Worm (Caenorhabditis elegans): Measurements from ENCODE around the gene dhs-6.
A peak's percentile ranks its signal among the peaks of the same experiment; 100 is the strongest.

Gene dhs-6

DNA sequence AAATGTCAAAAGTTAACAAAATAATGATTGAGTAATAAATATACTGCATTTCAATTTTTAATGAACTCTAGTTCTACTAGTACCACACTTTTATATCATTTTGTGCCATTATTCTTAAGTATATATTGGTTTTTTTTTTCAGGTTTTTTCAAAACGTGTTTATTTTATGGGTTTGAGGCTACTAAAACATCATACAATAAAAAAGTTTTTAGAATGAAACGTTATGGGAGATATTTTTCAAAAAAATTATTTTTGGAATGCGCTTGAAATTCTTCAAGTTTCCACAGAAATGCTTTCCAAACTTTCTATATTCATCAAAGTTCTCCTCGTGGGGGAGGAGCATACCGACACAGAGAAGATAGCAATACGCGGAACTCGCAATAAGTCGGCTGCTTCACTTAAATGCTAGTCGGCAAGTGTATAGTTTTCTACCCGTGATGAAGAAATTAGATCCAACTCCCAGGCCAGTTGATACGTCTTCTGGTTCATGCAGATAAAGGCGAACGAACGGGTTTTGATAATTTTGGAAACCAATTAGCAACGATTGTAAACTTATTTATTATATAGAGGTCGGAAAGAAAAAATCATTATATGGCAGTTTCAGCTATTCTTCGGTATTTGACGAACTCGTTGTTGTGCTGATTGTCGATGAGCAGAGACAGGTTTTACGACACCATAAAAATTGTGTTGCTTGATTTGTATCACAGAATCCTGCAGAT is 19.6 kb downstream of the dhs-6 start, which contains the start of gene C17G10.10:
C17G10.10 (minus strand) TSS at position 51 of the 719 bp plus-strand sequence.
- TF ChIP-seq snpc-4 (GFP tag; optimal IDR thresholded peaks at IDR 0.05) (peak; percentile 97), snpc-4 (tag; optimal IDR thresholded peaks at IDR 0.05) (peak; percentile 98 to 99 (median 98)), nhr-90 (tag; optimal IDR thresholded peaks at IDR 0.05) (no peak), bed-2 (GFP tag; IDR thresholded peaks at IDR 0.05) (no peak), nfyb-1 (GFP tag; IDR thresholded peaks at IDR 0.05) (peak; percentile 89), let-526 (GFP tag; IDR thresholded peaks at IDR 0.05) (no peak), aptf-2 (GFP tag; conservative IDR thresholded peaks at IDR 0.05) (no peak), mxl-1 (tag; optimal IDR thresholded peaks at IDR 0.05) (no peak), C06A6.2 (GFP tag; conservative IDR thresholded peaks at IDR 0.05) (no peak), hlh-26 (GFP tag; conservative IDR thresholded peaks at IDR 0.05) (no peak), mes-4 (tag; optimal IDR thresholded peaks at IDR 0.05) (no peak), snpc-3.4 (tag; optimal IDR thresholded peaks at IDR 0.05) (peak; percentile 97), ztf-26 (tag; optimal IDR thresholded peaks at IDR 0.05) (peak; percentile 21), Y53F4B.3 (GFP tag; IDR thresholded peaks at IDR 0.05) (no peak), Y56A3A.18 (GFP tag; IDR thresholded peaks at IDR 0.05) (no peak), F22D6.2 (tag; optimal IDR thresholded peaks at IDR 0.05) (peak; percentile 19), mel-28 (tag; optimal IDR thresholded peaks at IDR 0.05; ENCODE audit: borderline replicate concordance) (no peak), attf-6 (GFP tag; IDR thresholded peaks at IDR 0.05) (peak; percentile 89), ztf-28 (GFP tag; IDR thresholded peaks at IDR 0.05) (no peak), nhr-80 (tag; optimal IDR thresholded peaks at IDR 0.05) (peak; percentile 59), hmg-20 (GFP tag; IDR thresholded peaks at IDR 0.05) (0 out of 2 replicates have a peak, but pooled peaks have one; percentile 11), ceh-100 (GFP tag; IDR thresholded peaks at IDR 0.05) (peak; percentile 75), aptf-3 (GFP tag; IDR thresholded peaks at IDR 0.05) (no peak), lag-1 (GFP tag; IDR thresholded peaks at IDR 0.05) (no peak), egrh-3 (GFP tag; IDR thresholded peaks at IDR 0.05) (0 out of 2 replicates have a peak, but pooled peaks have one; percentile 8), lin-26 (GFP tag; IDR thresholded peaks at IDR 0.05) (no peak), ztf-3 (GFP tag; optimal IDR thresholded peaks at IDR 0.05) (no peak), tlf-1 (GFP tag; optimal IDR thresholded peaks at IDR 0.05) (peak; percentile 34), lin-40 (tag; optimal IDR thresholded peaks at IDR 0.05) (peak; percentile 75), F10E7.11 (tag; optimal IDR thresholded peaks at IDR 0.05) (no peak), nhr-120 (GFP tag; IDR thresholded peaks at IDR 0.05) (no peak), him-1 (tag; optimal IDR thresholded peaks at IDR 0.05) (peak; percentile 94), tbp1 (GFP tag; optimal IDR thresholded peaks at IDR 0.05) (peak; percentile 77), lin-54 (GFP tag; optimal IDR thresholded peaks at IDR 0.05) (peak; percentile 49), ceh-40 (GFP tag; IDR thresholded peaks at IDR 0.05) (no peak), die-1 (tag; optimal IDR thresholded peaks at IDR 0.05) (no peak), efl-1 (GFP tag; optimal IDR thresholded peaks at IDR 0.05) (peak; percentile 21), Y53G8AR.9 (GFP tag; conservative IDR thresholded peaks at IDR 0.05) (peak; percentile 64; the same call in 1 of the 2 replicates), unc-130 (GFP tag; optimal IDR thresholded peaks at IDR 0.05) (no peak), xnd-1 (tag; optimal IDR thresholded peaks at IDR 0.05) (peak; percentile 57), lir-1 (GFP tag; conservative IDR thresholded peaks at IDR 0.05) (no peak), C17E4.6 (GFP tag; IDR thresholded peaks at IDR 0.05) (no peak), B0336.3 (GFP tag; IDR thresholded peaks at IDR 0.05) (peak; percentile 78), snpc-1.1 (tag; optimal IDR thresholded peaks at IDR 0.05; ENCODE audit: insufficient read depth) (peak; percentile 98), rcor-1 (GFP tag; IDR thresholded peaks at IDR 0.05) (peak; percentile 66), cebp-1 (GFP tag; IDR thresholded peaks at IDR 0.05) (no peak), cebp-1 (tag; optimal IDR thresholded peaks at IDR 0.05) (no peak), B0261.1 (tag; optimal IDR thresholded peaks at IDR 0.05) (peak; percentile 9), tbx-9 (tag; optimal IDR thresholded peaks at IDR 0.05; ENCODE audit: borderline replicate concordance) (no peak)
